Worm (Caenorhabditis elegans): Measurements from ENCODE around the gene F56D6.14.

F56D6.14 gene

ce11 chrIV:3878283-3878938 is 39.1 kb upstream of the F56D6.14 start, which contains the start of gene F37C4.6:
Gene F37C4.6 (minus strand): TSS chrIV:3878333.
- no peak for TF ChIP-seq Y5F2A.4 (GFP tag; optimal IDR thresholded peaks at IDR 0.05)
- TF ChIP-seq ceh-62 (tag; optimal IDR thresholded peaks at IDR 0.05): no peak
- TF ChIP-seq hlh-30 (tag; optimal IDR thresholded peaks at IDR 0.05; ENCODE audit: insufficient read depth): no peak
- TF ChIP-seq mxl-3 (GFP tag; optimal IDR thresholded peaks at IDR 0.05): no peak
- no peak for TF ChIP-seq nhr-237 (tag; optimal IDR thresholded peaks at IDR 0.05)
- TF ChIP-seq dmd-6 (GFP tag; IDR thresholded peaks at IDR 0.05): peak; percentile 14; the same call in 1 of the 2 replicates
- TF ChIP-seq madf-9 (GFP tag; conservative IDR thresholded peaks at IDR 0.05): no peak
- TF ChIP-seq arid-1 (GFP tag; conservative IDR thresholded peaks at IDR 0.05): no peak
- TF ChIP-seq lir-3 (tag; optimal IDR thresholded peaks at IDR 0.05): no peak
- peak; percentile 18 for TF ChIP-seq pqm-1 (tag; optimal IDR thresholded peaks at IDR 0.05)
- no peak for TF ChIP-seq dmd-8 (GFP tag; IDR thresholded peaks at IDR 0.05)
- TF ChIP-seq lsy-2 (tag; optimal IDR thresholded peaks at IDR 0.05): no peak
- peak; percentile 49 for TF ChIP-seq hlh-11 (tag; optimal IDR thresholded peaks at IDR 0.05)
- TF ChIP-seq jun-1 (tag; optimal IDR thresholded peaks at IDR 0.05): no peak
- TF ChIP-seq lin-13 (GFP tag; optimal IDR thresholded peaks at IDR 0.05): no peak
- no peak for TF ChIP-seq zip-2 (tag; optimal IDR thresholded peaks at IDR 0.05)
- TF ChIP-seq ztf-7 (tag; optimal IDR thresholded peaks at IDR 0.05): no peak
- TF ChIP-seq snpc-4 (tag; optimal IDR thresholded peaks at IDR 0.05): no peak
- TF ChIP-seq daf-16 (GFP tag; optimal IDR thresholded peaks at IDR 0.05): no peak
- TF ChIP-seq daf-16 (tag; optimal IDR thresholded peaks at IDR 0.05): peak; percentile 85
- no peak for TF ChIP-seq zfp-3 (GFP tag; conservative IDR thresholded peaks at IDR 0.05)
- no peak for TF ChIP-seq T20F7.1 (GFP tag; optimal IDR thresholded peaks at IDR 0.05)
- TF ChIP-seq zfp-2 (tag; optimal IDR thresholded peaks at IDR 0.05): no peak
- TF ChIP-seq nhr-42 (GFP tag; IDR thresholded peaks at IDR 0.05): no peak
- TF ChIP-seq nhr-28 (tag; optimal IDR thresholded peaks at IDR 0.05): peak; percentile 9
- no peak for TF ChIP-seq lin-39 (tag; optimal IDR thresholded peaks at IDR 0.05)
- TF ChIP-seq nhr-10 (tag; optimal IDR thresholded peaks at IDR 0.05): no peak
- no peak for TF ChIP-seq vab-7 (GFP tag; IDR thresholded peaks at IDR 0.05)
- TF ChIP-seq gei-8 (GFP tag; optimal IDR thresholded peaks at IDR 0.05): no peak
- TF ChIP-seq duxl-1 (tag; optimal IDR thresholded peaks at IDR 0.05; ENCODE audit: poor library complexity): no peak

ce11 chrIV:3881119-3881518 is 36.4 kb upstream of the F56D6.14 start, which contains the start of the genes F37C4.8 and oac-23:
Gene F37C4.8 (minus strand): TSS chrIV:3881219.
Gene oac-23 (plus strand): TSS chrIV:3881441.
- TF ChIP-seq aha-1 (tag): peak; percentile 32
- TF ChIP-seq ceh-28 (tag; optimal IDR thresholded peaks at IDR 0.05): no peak

- TF ChIP-seq pha-4 (GFP tag; IDR thresholded peaks at IDR 0.05) (no peak), pha-4 (tag; optimal IDR thresholded peaks at IDR 0.05) (no peak), aha-1 (tag) (no peak), F26F4.8 (GFP tag; conservative IDR thresholded peaks at IDR 0.05) (no peak), mxl-3 (GFP tag; optimal IDR thresholded peaks at IDR 0.05) (no peak), ctbp-1 (GFP tag; IDR thresholded peaks at IDR 0.05) (no peak), pqm-1 (tag; optimal IDR thresholded peaks at IDR 0.05) (no peak), nhr-77 (tag; optimal IDR thresholded peaks at IDR 0.05) (no peak), madf-9 (GFP tag; conservative IDR thresholded peaks at IDR 0.05) (no peak), ztf-7 (tag; optimal IDR thresholded peaks at IDR 0.05) (no peak), gei-8 (GFP tag; optimal IDR thresholded peaks at IDR 0.05) (no peak), F37D6.2 (tag; optimal IDR thresholded peaks at IDR 0.05) (no peak), sdz-12 (GFP tag; optimal IDR thresholded peaks at IDR 0.05) (no peak), skn-1 (tag; optimal IDR thresholded peaks at IDR 0.05) (no peak), Y105C5A.15 (GFP tag; IDR thresholded peaks at IDR 0.05) (no peak), nhr-6 (tag; optimal IDR thresholded peaks at IDR 0.05) (no peak), zfp-2 (tag; optimal IDR thresholded peaks at IDR 0.05) (no peak), mxl-2 (GFP tag; conservative IDR thresholded peaks at IDR 0.05) (no peak), lin-29 (GFP tag; IDR thresholded peaks at IDR 0.05) (no peak), zip-11 (GFP tag; IDR thresholded peaks at IDR 0.05) (no peak), unc-130 (GFP tag; optimal IDR thresholded peaks at IDR 0.05) (no peak)
These were observed 32.1 kb upstream of the F56D6.14 start, which contains the start of gene oac-22 for ce11 chrIV:3885369-3885768. Gene oac-22 (plus strand): TSS chrIV:3885669.
